Worm (Caenorhabditis elegans) whole organism, L4 larva: ENCODE data around the gene col-109.

ENCODE experiments used
- D1046.2 ChIP-seq: fragments of 200-800 bp; sonication (Bioruptor generic); IDR thresholded peaks from 2 replicates; pipeline ENCODE4 v1.3.6; 2022; ENCODE audit warnings: missing genetic modification characterization, missing compliant biosample characterization
- T26A8.4 ChIP-seq: fragments of 200-800 bp; sonication (Bioruptor generic); IDR thresholded peaks from 2 replicates; pipeline ENCODE4 v1.3.6; 2022; ENCODE audit warnings: missing genetic modification characterization, missing compliant biosample characterization
- Y75B8A.6 ChIP-seq: fragments of 200-800 bp; sonication (Bioruptor generic); IDR thresholded peaks from 2 replicates; pipeline ENCODE4 v1.3.6; 2022; ENCODE audit warnings: missing genetic modification reagents, missing genetic modification characterization, missing compliant biosample characterization
- aha-1 ChIP-seq: fragments of 150-350 bp; peaks from one replicate; lab custom pipeline; 2014; ENCODE audit warnings: missing biosample characterization, missing genetic modification characterization
- ama-1 ChIP-seq: fragments of 150-350 bp; optimal IDR thresholded peaks from 2 replicates; lab custom pipeline; 2014; ENCODE audit warnings: inconsistent platforms, mixed read lengths
- ceh-20 ChIP-seq: fragments of 200-800 bp; sonication (Bioruptor generic); IDR thresholded peaks from 2 replicates; pipeline ENCODE4 v1.3.6; 2022; ENCODE audit warnings: missing genetic modification reagents, missing genetic modification characterization, missing compliant biosample characterization
- ceh-28 ChIP-seq: fragments of 150-350 bp; optimal IDR thresholded peaks from 2 replicates; lab custom pipeline; 2014; ENCODE audit warnings: missing biosample characterization, missing genetic modification reagents, missing genetic modification characterization
- ceh-32 ChIP-seq: sonication (generic microtip); optimal IDR thresholded peaks from 2 replicates; lab custom pipeline; 2016; ENCODE audit warnings: mild to moderate bottlenecking, missing genetic modification characterization, missing compliant biosample characterization; ENCODE audit not compliant: poor library complexity
- ceh-82 ChIP-seq: sonication (generic microtip); optimal IDR thresholded peaks from 2 replicates; lab custom pipeline; 2017; ENCODE audit warnings: missing biosample characterization, missing genetic modification characterization
- ces-1 ChIP-seq: fragments of 150-350 bp; sonication (generic microtip); optimal IDR thresholded peaks from 4 replicates; lab custom pipeline; 2014; ENCODE audit warnings: missing biosample characterization, missing genetic modification reagents, missing genetic modification characterization
- ctbp-1 ChIP-seq: fragments of 200-800 bp; sonication (Bioruptor generic); IDR thresholded peaks from 2 replicates; pipeline ENCODE4 v1.3.6; 2022; ENCODE audit warnings: missing genetic modification reagents, missing genetic modification characterization, missing compliant biosample characterization
- daf-12 ChIP-seq: fragments of 150-350 bp; optimal IDR thresholded peaks from 2 replicates; lab custom pipeline; 2014; ENCODE audit warnings: missing biosample characterization, missing genetic modification reagents, missing genetic modification characterization
- dmd-6 ChIP-seq: fragments of 200-800 bp; sonication (Bioruptor generic); IDR thresholded peaks from 2 replicates; pipeline ENCODE4 v1.3.6; 2022; ENCODE audit warnings: missing genetic modification reagents, missing genetic modification characterization, missing compliant biosample characterization
- egl-27 ChIP-seq: sonication (generic microtip); optimal IDR thresholded peaks from 3 replicates; lab custom pipeline; 2017; ENCODE audit warnings: missing biosample characterization, missing genetic modification reagents, missing genetic modification characterization
- fkh-10 ChIP-seq: fragments of 150-350 bp; optimal IDR thresholded peaks from 2 replicates; lab custom pipeline; 2014; ENCODE audit warnings: missing biosample characterization, missing genetic modification reagents, missing genetic modification characterization
- hlh-11 ChIP-seq: fragments of 200-800 bp; sonication (Bioruptor generic); optimal IDR thresholded peaks from 2 replicates; lab custom pipeline; 2018; ENCODE audit warnings: mild to moderate bottlenecking, missing genetic modification characterization, missing compliant biosample characterization
- jun-1 ChIP-seq: fragments of 150-350 bp; optimal IDR thresholded peaks from 2 replicates; lab custom pipeline; 2014; ENCODE audit warnings: missing biosample characterization, missing genetic modification reagents, missing genetic modification characterization
- lin-15B ChIP-seq: fragments of 150-350 bp; sonication (generic microtip); optimal IDR thresholded peaks from 3 replicates; lab custom pipeline; 2014; ENCODE audit warnings: missing biosample characterization, missing genetic modification characterization
- lir-3 ChIP-seq: sonication (generic microtip); optimal IDR thresholded peaks from 2 replicates; lab custom pipeline; 2016; ENCODE audit warnings: mild to moderate bottlenecking, missing genetic modification characterization, missing compliant biosample characterization
- lsy-2 ChIP-seq, 2 experiments: fragments of 150-350 bp in 1 of 2; sonication (generic microtip) in 1 of 2; optimal IDR thresholded peaks; 2 replicates each; lab custom pipeline; 2014 to 2017; ENCODE audit warnings: missing biosample characterization in 2 of 2, missing genetic modification characterization in 2 of 2
- madf-5 ChIP-seq, 2 experiments: fragments of 200-800 bp; sonication (Bioruptor generic); IDR thresholded peaks; 2 replicates each; pipeline ENCODE4 v1.3.6; 2022; ENCODE audit warnings: missing compliant biosample characterization in 2 of 2, missing genetic modification characterization in 2 of 2
- mdt-29 ChIP-seq: fragments of 200-800 bp; sonication (Bioruptor generic); IDR thresholded peaks from 2 replicates; pipeline ENCODE4 v1.3.6; 2022; ENCODE audit warnings: missing genetic modification reagents, missing genetic modification characterization, missing compliant biosample characterization
- mep-1 ChIP-seq: fragments of 150-350 bp; sonication (generic microtip); optimal IDR thresholded peaks from 3 replicates; lab custom pipeline; 2014; ENCODE audit warnings: missing biosample characterization, missing genetic modification characterization
- mxl-3 ChIP-seq: fragments of 200-800 bp; sonication (Bioruptor generic); optimal IDR thresholded peaks from 2 replicates; lab custom pipeline; 2018; ENCODE audit warnings: mild to moderate bottlenecking, missing genetic modification characterization, missing compliant biosample characterization
- nhr-25 ChIP-seq: sonication (generic microtip); optimal IDR thresholded peaks from 2 replicates; lab custom pipeline; 2017; ENCODE audit warnings: missing genetic modification characterization, mild to moderate bottlenecking, missing compliant biosample characterization, antibody characterized with exemption, moderate library complexity, borderline replicate concordance; ENCODE audit not compliant: insufficient read depth
- nhr-28 ChIP-seq: fragments of 150-350 bp; optimal IDR thresholded peaks from 2 replicates; lab custom pipeline; 2014; ENCODE audit warnings: missing biosample characterization, missing genetic modification characterization
- nhr-41 ChIP-seq: fragments of 200-800 bp; sonication (Bioruptor generic); IDR thresholded peaks from 2 replicates; pipeline ENCODE4 v1.3.6; 2022; ENCODE audit warnings: missing genetic modification reagents, missing genetic modification characterization, missing compliant biosample characterization
- pha-4 ChIP-seq, 2 experiments: fragments of 150-350 bp in 1 of 2; fragments of 200-800 bp in 1 of 2; sonication (Bioruptor generic) in 1 of 2; IDR thresholded peaks in 1 of 2; optimal IDR thresholded peaks in 1 of 2; 2 replicates each; pipeline versions ENCODE4 v1.3.6 to Lab custom; 2014 to 2022; ENCODE audit warnings: missing genetic modification characterization in 2 of 2, missing genetic modification reagents in 2 of 2, missing biosample characterization in 1 of 2, missing compliant biosample characterization in 1 of 2
- pqm-1 ChIP-seq: sonication (generic microtip); optimal IDR thresholded peaks from 2 replicates; lab custom pipeline; 2017; ENCODE audit warnings: missing biosample characterization, missing genetic modification characterization
- rbr-2 ChIP-seq: sonication (generic microtip); optimal IDR thresholded peaks from 2 replicates; lab custom pipeline; 2016; ENCODE audit warnings: missing genotype, missing genetic modification characterization, missing compliant biosample characterization
- skn-1 ChIP-seq: fragments of 150-350 bp; optimal IDR thresholded peaks from 2 replicates; lab custom pipeline; 2014; ENCODE audit warnings: missing biosample characterization, missing genetic modification characterization
- snpc-1.2 ChIP-seq: fragments of 200-800 bp; sonication (Bioruptor generic); IDR thresholded peaks from 2 replicates; pipeline ENCODE4 v1.3.6; 2022; ENCODE audit warnings: missing genetic modification reagents, missing genetic modification characterization, missing compliant biosample characterization
- snpc-4 ChIP-seq: fragments of 150-350 bp; optimal IDR thresholded peaks from 2 replicates; lab custom pipeline; 2014; ENCODE audit warnings: missing biosample characterization, missing genetic modification characterization
- spr-3 ChIP-seq: fragments of 200-800 bp; sonication (Bioruptor generic); optimal IDR thresholded peaks from 2 replicates; lab custom pipeline; 2018; ENCODE audit warnings: mild to moderate bottlenecking, missing genetic modification characterization, missing compliant biosample characterization
- tag-97 ChIP-seq: fragments of 200-800 bp; sonication (Bioruptor generic); IDR thresholded peaks from 2 replicates; pipeline ENCODE4 v1.3.6; 2022; ENCODE audit warnings: missing genetic modification characterization, missing compliant biosample characterization
- tra-1 ChIP-seq: fragments of 200-800 bp; sonication (Bioruptor generic); IDR thresholded peaks from 2 replicates; pipeline ENCODE4 v1.3.6; 2022; ENCODE audit warnings: missing genetic modification reagents, missing genetic modification characterization, missing compliant biosample characterization
- unc-62 ChIP-seq, 3 experiments: fragments of 150-350 bp in 1 of 3; sonication (generic microtip); optimal IDR thresholded peaks in 2 of 3; peaks in 1 of 3; 1 replicate in 1 of 3; 2 replicates in 2 of 3; lab custom pipeline; 2014 to 2017; ENCODE audit warnings: missing biosample characterization in 3 of 3, missing genetic modification characterization in 3 of 3, missing genetic modification reagents in 3 of 3, missing genotype in 1 of 3
- zag-1 ChIP-seq: fragments of 150-350 bp; optimal IDR thresholded peaks from 2 replicates; lab custom pipeline; 2014; ENCODE audit warnings: missing biosample characterization, missing genetic modification characterization
- zfp-3 ChIP-seq: fragments of 200-800 bp; sonication (Bioruptor generic); conservative IDR thresholded peaks from 2 replicates; pipeline ENCODE4 v1.3.6; 2022; ENCODE audit warnings: missing genetic modification reagents, missing genetic modification characterization, missing compliant biosample characterization
- zip-11 ChIP-seq: fragments of 200-800 bp; sonication (Bioruptor generic); IDR thresholded peaks from 2 replicates; pipeline ENCODE4 v1.3.6; 2022; ENCODE audit warnings: missing genetic modification characterization, missing compliant biosample characterization
- zip-2 ChIP-seq: fragments of 150-350 bp; optimal IDR thresholded peaks from 2 replicates; lab custom pipeline; 2014; ENCODE audit warnings: missing biosample characterization, missing genetic modification characterization

The col-109 gene

ce11 chrIV:1820153-1820552, at the start of gene col-109:
col-109 (minus strand) TSS chrIV:1820253.
- TF ChIP-seq zfp-3 (GFP tag; lab: Robert Waterston, UW) (no peak), hlh-11 (peak; percentile 1), lir-3 (no peak), pha-4 (GFP tag; IDR thresholded peaks at IDR 0.05; lab: Robert Waterston, UW) (no peak), pha-4 (tag; optimal IDR thresholded peaks at IDR 0.05; lab: Kevin White, UChicago) (no peak), snpc-1.2 (GFP tag; lab: Robert Waterston, UW) (no peak), ces-1 (GFP tag; lab: Kevin White, UChicago) (no peak), mxl-3 (GFP tag; lab: Kevin White, UChicago) (peak; percentile 47), ceh-28 (tag; lab: Kevin White, UChicago) (no peak), pqm-1 (tag; lab: Kevin White, UChicago) (no peak)

- peak; percentile 16 for TF ChIP-seq mep-1 (tag; lab: Kevin White, UChicago)
- TF ChIP-seq ctbp-1 (GFP tag; lab: Robert Waterston, UW) = no peak
- no peak for TF ChIP-seq ama-1 (lab: Kevin White, UChicago)
- no peak for TF ChIP-seq rbr-2 (tag; lab: Kevin White, UChicago)
- TF ChIP-seq zip-11 (GFP tag; lab: Robert Waterston, UW) = no peak
- no peak for TF ChIP-seq egl-27 (tag; lab: Kevin White, UChicago)
- no peak for TF ChIP-seq mdt-29 (GFP tag; lab: Robert Waterston, UW)
- TF ChIP-seq tra-1 (GFP tag; lab: Robert Waterston, UW) = no peak
- TF ChIP-seq tag-97 (GFP tag; lab: Robert Waterston, UW) = no peak
- TF ChIP-seq aha-1 (tag; lab: Kevin White, UChicago) = peak; percentile 43
- no peak for TF ChIP-seq lin-15B (tag; lab: Kevin White, UChicago)
- peak; percentile 36 for TF ChIP-seq nhr-25 (tag; lab: Kevin White, UChicago)
- TF ChIP-seq, all 104 proteins: peak for 3
Measured at ce11 chrIV:1868981-1869380, 48.9 kb upstream of the col-109 start.

- TF ChIP-seq mdt-29 (GFP tag; lab: Robert Waterston, UW) = no peak
- TF ChIP-seq madf-5 (GFP tag; IDR thresholded peaks at IDR 0.05; lab: Robert Waterston, UW) = no peak
- TF ChIP-seq zip-2 = no peak
- no peak for TF ChIP-seq daf-12 (tag; lab: Kevin White, UChicago)
- no peak for TF ChIP-seq ceh-32 (tag; lab: Kevin White, UChicago)
- no peak for TF ChIP-seq D1046.2 (GFP tag; lab: Robert Waterston, UW)
- no peak for TF ChIP-seq lsy-2 (tag; optimal IDR thresholded peaks at IDR 0.05; lab: Kevin White, UChicago)
- peak; percentile 48 for TF ChIP-seq aha-1 (tag; lab: Kevin White, UChicago)
- TF ChIP-seq zag-1 (tag; lab: Kevin White, UChicago) = no peak
- no peak for TF ChIP-seq skn-1 (tag; lab: Kevin White, UChicago)
- peak; percentile 0 for TF ChIP-seq ama-1 (lab: Kevin White, UChicago)
- no peak for TF ChIP-seq pha-4 (GFP tag; IDR thresholded peaks at IDR 0.05; lab: Robert Waterston, UW)
- TF ChIP-seq pha-4 (tag; optimal IDR thresholded peaks at IDR 0.05; lab: Kevin White, UChicago) = no peak
- no peak for TF ChIP-seq tra-1 (GFP tag; lab: Robert Waterston, UW)
- TF ChIP-seq tag-97 (GFP tag; lab: Robert Waterston, UW) = no peak
- no peak for TF ChIP-seq ceh-82 (tag; lab: Kevin White, UChicago)
- TF ChIP-seq egl-27 (tag; lab: Kevin White, UChicago) = no peak
- TF ChIP-seq spr-3 (GFP tag; lab: Kevin White, UChicago) = no peak
- no peak for TF ChIP-seq dmd-6
- TF ChIP-seq snpc-4 (tag; lab: Kevin White, UChicago) = no peak
- TF ChIP-seq T26A8.4 = no peak
- no peak for TF ChIP-seq Y75B8A.6
- TF ChIP-seq ceh-20 = no peak
- TF ChIP-seq nhr-41 = no peak
- peak; percentile 25 for TF ChIP-seq nhr-28 (tag; lab: Kevin White, UChicago)
- TF ChIP-seq zip-11 (GFP tag; lab: Robert Waterston, UW) = no peak
- no peak for TF ChIP-seq fkh-10 (GFP tag; lab: Kevin White, UChicago)
- no peak for TF ChIP-seq ceh-28 (tag; lab: Kevin White, UChicago)
- TF ChIP-seq rbr-2 (tag; lab: Kevin White, UChicago) = no peak
- TF ChIP-seq ctbp-1 (GFP tag; lab: Robert Waterston, UW) = no peak
- peak in 1 of 2 experiments; percentile 78 for TF ChIP-seq unc-62 (GFP tag; optimal IDR thresholded peaks at IDR 0.05 in 1 of 2; lab: Kevin White, UChicago)
- no peak for TF ChIP-seq unc-62 (tag; optimal IDR thresholded peaks at IDR 0.05; lab: Kevin White, UChicago)
- no peak for TF ChIP-seq jun-1 (tag; lab: Kevin White, UChicago)
Measured at ce11 chrIV:1867915-1868619, 48.0 kb upstream of the col-109 start.
